Fruit fly (Drosophila melanogaster) whole organism, embryonic: ENCODE results near the gene CG9676.

Source experiments
- CG11560 ChIP-seq: fragments of 200-800 bp; sonication (Bioruptor generic); IDR thresholded peaks from 3 replicates; pipeline ENCODE4 v1.3.6; 2022; ENCODE audit warnings: missing biosample characterization, missing genetic modification characterization
- CG11695 ChIP-seq: fragments of 200-800 bp; sonication (Bioruptor generic); IDR thresholded peaks from 3 replicates; pipeline ENCODE4 v1.3.6; 2022; ENCODE audit warnings: missing biosample characterization, missing genetic modification characterization
- CG14014 ChIP-seq: fragments of 200-800 bp; sonication (Bioruptor generic); IDR thresholded peaks from 2 replicates; pipeline ENCODE4 v1.3.6; 2022; ENCODE audit warnings: missing biosample characterization, missing genetic modification characterization
- CG14965 ChIP-seq: fragments of 200-800 bp; sonication (Bioruptor generic); optimal IDR thresholded peaks from 2 replicates; lab custom pipeline; 2016; ENCODE audit warnings: missing biosample characterization, missing genetic modification characterization, borderline replicate concordance
- CG15073 ChIP-seq: fragments of 200-800 bp; sonication (Bioruptor generic); optimal IDR thresholded peaks from 2 replicates; lab custom pipeline; 2016; ENCODE audit warnings: missing biosample characterization, missing genetic modification characterization
- CG16863 ChIP-seq: fragments of 200-800 bp; sonication (Bioruptor generic); optimal IDR thresholded peaks from 3 replicates; lab custom pipeline; 2016; ENCODE audit warnings: missing biosample characterization, missing genetic modification characterization
- CG1792 ChIP-seq: fragments of 200-800 bp; sonication (Bioruptor generic); optimal IDR thresholded peaks from 2 replicates; lab custom pipeline; 2016; ENCODE audit warnings: missing biosample characterization, missing genetic modification characterization
- CG18262 ChIP-seq: fragments of 200-800 bp; optimal IDR thresholded peaks from 3 replicates; lab custom pipeline; 2019; ENCODE audit warnings: missing biosample characterization, mild to moderate bottlenecking, missing genetic modification characterization, moderate library complexity
- CG2120 ChIP-seq: fragments of 200-800 bp; sonication (Bioruptor generic); optimal IDR thresholded peaks from 3 replicates; lab custom pipeline; 2016; ENCODE audit warnings: missing biosample characterization, missing genetic modification characterization
- CG2678 ChIP-seq: fragments of 200-800 bp; sonication (Bioruptor generic); optimal IDR thresholded peaks from 3 replicates; lab custom pipeline; 2019; ENCODE audit warnings: missing biosample characterization, mild to moderate bottlenecking, missing genetic modification characterization, moderate library complexity
- CG2712 ChIP-seq: fragments of 200-800 bp; optimal IDR thresholded peaks from 3 replicates; lab custom pipeline; 2019; ENCODE audit warnings: missing biosample characterization, mild to moderate bottlenecking, missing genetic modification characterization, moderate library complexity
- CG2875 ChIP-seq: fragments of 200-800 bp; sonication (Bioruptor generic); optimal IDR thresholded peaks from 2 replicates; lab custom pipeline; 2017; ENCODE audit warnings: missing biosample characterization, mild to moderate bottlenecking, missing genetic modification characterization, missing genetic modification reagents
- CG6689 ChIP-seq: fragments of 200-800 bp; sonication (Bioruptor generic); IDR thresholded peaks from 2 replicates; pipeline ENCODE4 v1.3.6; 2022; ENCODE audit warnings: missing biosample characterization, missing genetic modification characterization
- CG6765 ChIP-seq: fragments of 200-800 bp; sonication (Bioruptor generic); optimal IDR thresholded peaks from 3 replicates; lab custom pipeline; 2017; ENCODE audit warnings: missing biosample characterization, mild to moderate bottlenecking, missing genetic modification characterization
- CG7556 ChIP-seq: fragments of 200-800 bp; sonication (Bioruptor generic); optimal IDR thresholded peaks from 2 replicates; lab custom pipeline; 2017; ENCODE audit warnings: missing biosample characterization, mild to moderate bottlenecking, missing genetic modification characterization
- CG7963 ChIP-seq: fragments of 200-800 bp; sonication (Bioruptor generic); IDR thresholded peaks from 3 replicates; pipeline ENCODE4 v1.3.6; 2022; ENCODE audit warnings: missing biosample characterization, missing genetic modification characterization; ENCODE audit not compliant: partially characterized antibody
- Eip74EF ChIP-seq, 2 experiments: fragments of 200-800 bp in 1 of 2; fragments of >200 bp in 1 of 2; sonication (Bioruptor generic) in 1 of 2; optimal IDR thresholded peaks; 2 replicates each; lab custom pipeline; 2017 to 2019; ENCODE audit warnings: missing biosample characterization in 2 of 2, missing genetic modification characterization in 2 of 2, mild to moderate bottlenecking in 1 of 2, moderate library complexity in 1 of 2
- Gsc ChIP-seq: fragments of 200-800 bp; sonication (Bioruptor generic); IDR thresholded peaks from 2 replicates; pipeline ENCODE4 v1.3.6; 2022; ENCODE audit warnings: missing biosample characterization, missing genetic modification characterization
- HLH3B ChIP-seq: fragments of 200-800 bp; sonication (Bioruptor generic); IDR thresholded peaks from 2 replicates; pipeline ENCODE4 v1.3.6; 2022; ENCODE audit warnings: missing biosample characterization, missing genetic modification characterization
- Hsf ChIP-seq: fragments of 200-800 bp; sonication (Bioruptor generic); optimal IDR thresholded peaks from 3 replicates; lab custom pipeline; 2016; ENCODE audit warnings: missing biosample characterization, missing genetic modification characterization
- Myb ChIP-seq: fragments of 200-800 bp; sonication (Bioruptor generic); optimal IDR thresholded peaks from 2 replicates; lab custom pipeline; 2016; ENCODE audit warnings: missing biosample characterization, missing genetic modification characterization
- Oli ChIP-seq: fragments of 200-800 bp; sonication (Bioruptor generic); optimal IDR thresholded peaks from 2 replicates; lab custom pipeline; 2018; ENCODE audit warnings: missing biosample characterization, mild to moderate bottlenecking, missing genetic modification characterization, moderate library complexity
- Ravus ChIP-seq: fragments of 200-800 bp; sonication (Bioruptor generic); IDR thresholded peaks from 2 replicates; pipeline ENCODE4 v1.3.6; 2022; ENCODE audit warnings: missing biosample characterization, missing genetic modification characterization
- Ssrp ChIP-seq: fragments of 200-800 bp; sonication (Bioruptor generic); optimal IDR thresholded peaks from 2 replicates; lab custom pipeline; 2018; ENCODE audit warnings: missing biosample characterization, mild to moderate bottlenecking, missing genetic modification characterization, moderate library complexity
- TFAM ChIP-seq: fragments of 200-800 bp; sonication (Bioruptor generic); optimal IDR thresholded peaks from 2 replicates; lab custom pipeline; 2017; ENCODE audit warnings: missing biosample characterization, missing genetic modification characterization, inconsistent platforms
- Xrp1 ChIP-seq: fragments of 200-800 bp; sonication (Bioruptor generic); IDR thresholded peaks from 2 replicates; pipeline ENCODE4 v1.3.6; 2022; ENCODE audit warnings: missing biosample characterization, missing genetic modification characterization
- ab ChIP-seq: fragments of 200-800 bp; sonication (Bioruptor generic); optimal IDR thresholded peaks from 2 replicates; lab custom pipeline; 2016; ENCODE audit warnings: missing biosample characterization, missing genetic modification characterization
- al ChIP-seq: fragments of 200-800 bp; sonication (Bioruptor generic); IDR thresholded peaks from 2 replicates; pipeline ENCODE4 v1.3.6; 2022; ENCODE audit warnings: missing biosample characterization, missing genetic modification characterization
- amos ChIP-seq: fragments of 200-800 bp; sonication (Bioruptor generic); IDR thresholded peaks from 2 replicates; pipeline ENCODE4 v1.3.6; 2022; ENCODE audit warnings: missing biosample characterization, missing genetic modification characterization; ENCODE audit not compliant: partially characterized antibody
- ap ChIP-seq: fragments of 200-800 bp; sonication (Bioruptor generic); IDR thresholded peaks from 2 replicates; pipeline ENCODE4 v1.3.6; 2022; ENCODE audit warnings: missing biosample characterization, missing genetic modification characterization
- croc ChIP-seq: fragments of 200-800 bp; sonication (Bioruptor generic); conservative IDR thresholded peaks from 3 replicates; pipeline ENCODE4 v1.3.6; 2022; ENCODE audit warnings: missing biosample characterization, missing genetic modification characterization
- dimm ChIP-seq: fragments of 200-800 bp; sonication (Bioruptor generic); IDR thresholded peaks from 2 replicates; pipeline ENCODE4 v1.3.6; 2022; ENCODE audit warnings: missing biosample characterization, missing genetic modification characterization
- dmrt99B ChIP-seq: fragments of 200-800 bp; sonication (Bioruptor generic); optimal IDR thresholded peaks from 2 replicates; lab custom pipeline; 2018; ENCODE audit warnings: missing biosample characterization, mild to moderate bottlenecking, missing genetic modification characterization, moderate library complexity
- esg ChIP-seq: fragments of 200-800 bp; sonication (Bioruptor generic); conservative IDR thresholded peaks from 2 replicates; pipeline ENCODE4 v1.3.6; 2022; ENCODE audit warnings: missing biosample characterization, missing genetic modification characterization
- fd102C ChIP-seq: fragments of 200-800 bp; sonication (Bioruptor generic); optimal IDR thresholded peaks from 2 replicates; lab custom pipeline; 2018; ENCODE audit warnings: missing biosample characterization, mild to moderate bottlenecking, missing genetic modification characterization, moderate library complexity
- fu2 ChIP-seq: fragments of 200-800 bp; sonication (Bioruptor generic); optimal IDR thresholded peaks from 2 replicates; lab custom pipeline; 2016; ENCODE audit warnings: missing biosample characterization, missing genetic modification characterization
- gce ChIP-seq: fragments of 200-800 bp; sonication (Bioruptor generic); IDR thresholded peaks from 3 replicates; pipeline ENCODE4 v1.3.6; 2022; ENCODE audit warnings: missing biosample characterization, missing genetic modification characterization
- gro ChIP-seq: fragments of 200-800 bp; sonication (Bioruptor generic); optimal IDR thresholded peaks from 2 replicates; lab custom pipeline; 2016; ENCODE audit warnings: missing biosample characterization, missing genetic modification characterization
- jigr1 ChIP-seq: fragments of 200-800 bp; sonication (Bioruptor generic); IDR thresholded peaks from 3 replicates; pipeline ENCODE4 v1.3.6; 2022; ENCODE audit warnings: missing biosample characterization, missing genetic modification characterization
- ken ChIP-seq: fragments of 200-800 bp; sonication (Bioruptor generic); IDR thresholded peaks from 3 replicates; pipeline ENCODE4 v1.3.6; 2022; ENCODE audit warnings: missing biosample characterization, missing genetic modification characterization
- nerfin-1 ChIP-seq: fragments of 200-800 bp; sonication (Bioruptor generic); optimal IDR thresholded peaks from 3 replicates; lab custom pipeline; 2019; ENCODE audit warnings: missing biosample characterization, mild to moderate bottlenecking, missing genetic modification characterization, moderate library complexity
- pb ChIP-seq: fragments of 200-800 bp; sonication (Bioruptor generic); optimal IDR thresholded peaks from 3 replicates; lab custom pipeline; 2016; ENCODE audit warnings: missing biosample characterization, missing genetic modification characterization
- phol ChIP-seq: fragments of 200-800 bp; sonication (Bioruptor generic); optimal IDR thresholded peaks from 3 replicates; lab custom pipeline; 2018; ENCODE audit warnings: missing biosample characterization, mild to moderate bottlenecking, missing genetic modification characterization, moderate library complexity
- ranshi ChIP-seq: fragments of 200-800 bp; sonication (Bioruptor generic); IDR thresholded peaks from 2 replicates; pipeline ENCODE4 v1.3.6; 2022; ENCODE audit warnings: missing biosample characterization, missing genetic modification characterization
- seq ChIP-seq: fragments of 200-800 bp; sonication (Bioruptor generic); IDR thresholded peaks from 2 replicates; pipeline ENCODE4 v1.3.6; 2022; ENCODE audit warnings: missing biosample characterization, missing genetic modification characterization
- sisA ChIP-seq: fragments of 200-800 bp; sonication (Bioruptor generic); IDR thresholded peaks from 2 replicates; pipeline ENCODE4 v1.3.6; 2022; ENCODE audit warnings: missing biosample characterization, missing genetic modification characterization
- slbo ChIP-seq: fragments of 200-800 bp; sonication (Bioruptor generic); IDR thresholded peaks from 2 replicates; pipeline ENCODE4 v1.3.6; 2022; ENCODE audit warnings: missing biosample characterization, missing genetic modification characterization
- trem ChIP-seq: fragments of 200-800 bp; optimal IDR thresholded peaks from 3 replicates; lab custom pipeline; 2019; ENCODE audit warnings: missing biosample characterization, mild to moderate bottlenecking, missing genetic modification characterization, moderate library complexity
- ttk ChIP-seq: fragments of 200-800 bp; sonication (Bioruptor generic); IDR thresholded peaks from 2 replicates; pipeline ENCODE4 v2.1.2; 2022; ENCODE audit warnings: missing biosample characterization, missing genetic modification characterization
- tx ChIP-seq: fragments of 200-800 bp; sonication (Bioruptor generic); optimal IDR thresholded peaks from 2 replicates; lab custom pipeline; 2016; ENCODE audit warnings: missing biosample characterization, missing genetic modification characterization
- unpg ChIP-seq: fragments of 200-800 bp; sonication (Bioruptor generic); optimal IDR thresholded peaks from 3 replicates; lab custom pipeline; 2018; ENCODE audit warnings: missing biosample characterization, mild to moderate bottlenecking, missing genetic modification characterization, moderate library complexity

CG9676 gene

dm6 chrX:16690499-16690898, 9.5 kb downstream of the CG9676 start (continued):
- TF ChIP-seq slbo (GFP tag; lab: Robert Waterston, UW) = no peak
- no peak for TF ChIP-seq CG2120 (GFP tag; lab: Kevin White, UChicago)
- no peak for TF ChIP-seq CG7556 (GFP tag; lab: Kevin White, UChicago)
- peak; percentile 11 for TF ChIP-seq nerfin-1 (tag; lab: Kevin White, UChicago)
- TF ChIP-seq Eip74EF (GFP tag; optimal IDR thresholded peaks at IDR 0.05; lab: Kevin White, UChicago) = no peak
- no peak for TF ChIP-seq CG1792 (GFP tag; lab: Kevin White, UChicago)
- TF ChIP-seq gce (GFP tag; lab: Robert Waterston, UW) = no peak
- no peak for TF ChIP-seq CG2875 (GFP tag; lab: Kevin White, UChicago)
- no peak for TF ChIP-seq Myb (GFP tag; lab: Kevin White, UChicago)
- TF ChIP-seq CG14014 (GFP tag; lab: Robert Waterston, UW) = no peak
- TF ChIP-seq CG16863 (GFP tag; lab: Kevin White, UChicago) = no peak
- TF ChIP-seq CG15073 (GFP tag; lab: Kevin White, UChicago) = no peak
- TF ChIP-seq CG2678 = peak; percentile 23
- TF ChIP-seq pb (GFP tag; lab: Kevin White, UChicago) = no peak
- peak; percentile 44; the same call in 1 of the 2 replicates for TF ChIP-seq HLH3B (GFP tag; lab: Robert Waterston, UW)
- TF ChIP-seq jigr1 (GFP tag; lab: Robert Waterston, UW) = no peak
- peak; percentile 35 for TF ChIP-seq phol (tag; lab: Kevin White, UChicago)
- TF ChIP-seq tx (GFP tag; lab: Kevin White, UChicago) = no peak
- TF ChIP-seq CG11560 (tag; lab: Robert Waterston, UW) = no peak
- 0 out of 2 replicates have a peak, but pooled peaks have one; percentile 19 for TF ChIP-seq Gsc (GFP tag; lab: Robert Waterston, UW)
- TF ChIP-seq fu2 (GFP tag; lab: Kevin White, UChicago) = no peak
- TF ChIP-seq ranshi = 0 out of 2 replicates have a peak, but pooled peaks have one; percentile 17
- peak; percentile 47 for TF ChIP-seq unpg (GFP tag; lab: Kevin White, UChicago)
- no peak for TF ChIP-seq CG18262 (tag; lab: Kevin White, UChicago)
- TF ChIP-seq dmrt99B (tag; lab: Kevin White, UChicago) = peak; percentile 27
- TF ChIP-seq CG6765 (GFP tag; lab: Kevin White, UChicago) = no peak
- no peak for TF ChIP-seq amos (GFP tag; lab: Robert Waterston, UW)
- TF ChIP-seq CG11695 = no peak
- peak; percentile 42; the same call in 1 of the 2 replicates for TF ChIP-seq CG6689 (GFP tag; lab: Robert Waterston, UW)
- peak; percentile 43; the same call in 1 of the 2 replicates for TF ChIP-seq Xrp1 (GFP tag; lab: Robert Waterston, UW)
- no peak for TF ChIP-seq TFAM (GFP tag; lab: Kevin White, UChicago)
- no peak for TF ChIP-seq trem
- no peak for TF ChIP-seq dimm
- 0 out of 2 replicates have a peak, but pooled peaks have one; percentile 36 for TF ChIP-seq ttk
- TF ChIP-seq CG7963 (GFP tag; lab: Robert Waterston, UW) = no peak
- no peak for TF ChIP-seq seq (GFP tag; lab: Robert Waterston, UW)
- peak; percentile 65; the same call in 1 of the 2 replicates for TF ChIP-seq sisA
- no peak for TF ChIP-seq ab (GFP tag; lab: Kevin White, UChicago)
- TF ChIP-seq fd102C (GFP tag; lab: Kevin White, UChicago) = no peak
- TF ChIP-seq al = no peak
- TF ChIP-seq Oli = peak; percentile 28
- peak; percentile 25 for TF ChIP-seq Hsf (GFP tag; lab: Kevin White, UChicago)
- TF ChIP-seq esg = 0 out of 2 replicates have a peak, but pooled peaks have one; percentile 9
- peak; percentile 12 for TF ChIP-seq CG2712
- TF ChIP-seq CG14965 (GFP tag; lab: Kevin White, UChicago) = no peak
- no peak for TF ChIP-seq gro (GFP tag; lab: Kevin White, UChicago)
- TF ChIP-seq ken (GFP tag; lab: Robert Waterston, UW) = peak; percentile 58; the same call in 1 of the 3 replicates
- peak; percentile 17 for TF ChIP-seq Ssrp
- TF ChIP-seq croc (GFP tag; lab: Robert Waterston, UW) = peak; percentile 16; the same call in 1 of the 3 replicates
- TF ChIP-seq ap (GFP tag; lab: Robert Waterston, UW) = 0 out of 2 replicates have a peak, but pooled peaks have one; percentile 3
- TF ChIP-seq Ravus (GFP tag; lab: Robert Waterston, UW) = no peak
